Fruit fly (Drosophila melanogaster): ENCODE data around the gene CG5167.

The CG5167 gene

DNA sequence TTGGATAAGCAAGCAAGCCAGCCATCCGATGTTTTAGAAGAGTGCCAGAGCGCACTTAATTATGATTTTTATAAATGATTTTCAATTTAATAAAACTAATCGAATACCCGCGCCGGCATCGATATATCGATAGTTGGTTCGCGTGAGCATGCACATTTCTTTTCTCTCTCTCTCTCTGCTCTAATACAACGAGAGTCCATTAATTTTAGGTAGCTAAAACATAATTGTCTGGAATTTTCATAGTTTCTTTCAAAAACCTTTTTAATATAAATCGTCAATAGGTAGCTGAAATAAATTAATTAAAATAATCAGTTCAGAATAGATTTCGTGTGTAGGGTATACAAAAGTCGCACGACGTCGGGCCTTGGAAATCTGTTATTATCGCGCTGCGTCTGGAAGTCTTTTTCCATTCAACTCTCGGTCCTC lies 42.6 kb downstream of the CG5167 start, which contains the start of gene CG18549 (continued):
- no peak for TF ChIP-seq Hr39 (optimal IDR thresholded peaks at IDR 0.05)
- TF ChIP-seq pum (GFP tag; optimal IDR thresholded peaks at IDR 0.05) = peak; percentile 99
- peak; percentile 99 for TF ChIP-seq schlank (tag; optimal IDR thresholded peaks at IDR 0.05)
- TF ChIP-seq crol (GFP tag; IDR thresholded peaks at IDR 0.05) = peak; percentile 89
- TF ChIP-seq az2 (GFP tag; optimal IDR thresholded peaks at IDR 0.05) = peak; percentile 100
- peak; percentile 99 for TF ChIP-seq CG7987 (GFP tag; optimal IDR thresholded peaks at IDR 0.05)
- peak; percentile 97 for TF ChIP-seq CG8359 (GFP tag; optimal IDR thresholded peaks at IDR 0.05; ENCODE audit: borderline replicate concordance)
- peak; percentile 87 for TF ChIP-seq CG3995 (GFP tag; optimal IDR thresholded peaks at IDR 0.05)
- TF ChIP-seq CG34422 (GFP tag; IDR thresholded peaks at IDR 0.05) = peak; percentile 100
- TF ChIP-seq knrl (GFP tag; IDR thresholded peaks at IDR 0.05; ENCODE audit: partially characterized antibody) = peak; percentile 75
- TF ChIP-seq cad (GFP tag; optimal IDR thresholded peaks at IDR 0.05) = no peak
- TF ChIP-seq CG7372 (GFP tag; IDR thresholded peaks at IDR 0.05) = peak; percentile 100
- peak; percentile 99 for TF ChIP-seq lbe (GFP tag; optimal IDR thresholded peaks at IDR 0.05)
- TF ChIP-seq Bteb2 (GFP tag; optimal IDR thresholded peaks at IDR 0.05) = peak; percentile 99
- peak; percentile 100 for TF ChIP-seq ttk (GFP tag; IDR thresholded peaks at IDR 0.05)
- TF ChIP-seq bowl (GFP tag; IDR thresholded peaks at IDR 0.05) = peak; percentile 100
- no peak for TF ChIP-seq HLHmδ (GFP tag; optimal IDR thresholded peaks at IDR 0.05)
- peak; percentile 98 for TF ChIP-seq CG10274 (GFP tag; optimal IDR thresholded peaks at IDR 0.05)
- TF ChIP-seq salm (tag; optimal IDR thresholded peaks at IDR 0.05) = peak; percentile 100
- peak; percentile 100 for TF ChIP-seq CG17359 (tag; optimal IDR thresholded peaks at IDR 0.05)
- TF ChIP-seq mam (GFP tag; optimal IDR thresholded peaks at IDR 0.05) = peak; percentile 99
- peak; percentile 99 for TF ChIP-seq CG12769 (tag; optimal IDR thresholded peaks at IDR 0.05)
- TF ChIP-seq CG8290 (GFP tag; optimal IDR thresholded peaks at IDR 0.05) = peak; percentile 99
- peak; percentile 95 to 99 for TF ChIP-seq CG8290 (tag; optimal IDR thresholded peaks at IDR 0.05)
- peak; percentile 100 for TF ChIP-seq CG18599 (GFP tag; optimal IDR thresholded peaks at IDR 0.05)
- peak; percentile 100 for TF ChIP-seq Xbp1 (GFP tag; optimal IDR thresholded peaks at IDR 0.05)
- TF ChIP-seq CG11093 (GFP tag; IDR thresholded peaks at IDR 0.05) = peak; percentile 100
- TF ChIP-seq ERR (GFP tag; optimal IDR thresholded peaks at IDR 0.05) = peak; percentile 98
- TF ChIP-seq Six4 (GFP tag; optimal IDR thresholded peaks at IDR 0.05) = peak; percentile 99
- TF ChIP-seq CG7963 (GFP tag; IDR thresholded peaks at IDR 0.05; ENCODE audit: partially characterized antibody) = peak; percentile 73; the same call in 2 of the 3 replicates
- peak; percentile 98 for TF ChIP-seq CG7745 (tag; optimal IDR thresholded peaks at IDR 0.05)
- TF ChIP-seq zen2 (GFP tag; IDR thresholded peaks at IDR 0.05; ENCODE audit: partially characterized antibody) = peak; percentile 84
- TF ChIP-seq disco-r (GFP tag; optimal IDR thresholded peaks at IDR 0.05) = peak; percentile 99
- no peak for TF ChIP-seq CG8478 (optimal IDR thresholded peaks at IDR 0.05)
- no peak for TF ChIP-seq h (optimal IDR thresholded peaks at IDR 0.05)
- peak; percentile 100 for TF ChIP-seq CG10147 (GFP tag; optimal IDR thresholded peaks at IDR 0.05)
- TF ChIP-seq CG18011 (GFP tag; optimal IDR thresholded peaks at IDR 0.05) = peak; percentile 93
- TF ChIP-seq CG15479 (GFP tag; optimal IDR thresholded peaks at IDR 0.05) = peak; percentile 71
- TF ChIP-seq CG15269 (tag; optimal IDR thresholded peaks at IDR 0.05) = peak; percentile 100
- peak; percentile 100 for TF ChIP-seq sens-2 (GFP tag; IDR thresholded peaks at IDR 0.05)
- TF ChIP-seq CG16779 (GFP tag; IDR thresholded peaks at IDR 0.05) = peak; percentile 99
- TF ChIP-seq Fer1 (GFP tag; optimal IDR thresholded peaks at IDR 0.05) = peak; percentile 100
- peak; percentile 100 for TF ChIP-seq CG30403 (GFP tag; optimal IDR thresholded peaks at IDR 0.05)
- peak; percentile 98 for TF ChIP-seq CkIIα-i1 (GFP tag; IDR thresholded peaks at IDR 0.05)
- TF ChIP-seq CG11085 (GFP tag; IDR thresholded peaks at IDR 0.05) = peak; percentile 99
- TF ChIP-seq CG11456 (GFP tag; IDR thresholded peaks at IDR 0.05) = peak; percentile 100
- TF ChIP-seq HHEX (GFP tag; optimal IDR thresholded peaks at IDR 0.05) = peak; percentile 100
- peak; percentile 100 for TF ChIP-seq corto (GFP tag; optimal IDR thresholded peaks at IDR 0.05)
- peak; percentile 97 for TF ChIP-seq dan (GFP tag; IDR thresholded peaks at IDR 0.05)
- peak; percentile 100 for TF ChIP-seq Nf-YA (GFP tag; IDR thresholded peaks at IDR 0.05)
- peak; percentile 100 for TF ChIP-seq CG17385 (GFP tag; optimal IDR thresholded peaks at IDR 0.05)
- peak; percentile 97 for TF ChIP-seq chinmo (GFP tag; IDR thresholded peaks at IDR 0.05; ENCODE audit: partially characterized antibody)

Data from whole organism, embryonic.